Worm (Caenorhabditis elegans): ENCODE results near the gene F35E12.10.

DNA sequence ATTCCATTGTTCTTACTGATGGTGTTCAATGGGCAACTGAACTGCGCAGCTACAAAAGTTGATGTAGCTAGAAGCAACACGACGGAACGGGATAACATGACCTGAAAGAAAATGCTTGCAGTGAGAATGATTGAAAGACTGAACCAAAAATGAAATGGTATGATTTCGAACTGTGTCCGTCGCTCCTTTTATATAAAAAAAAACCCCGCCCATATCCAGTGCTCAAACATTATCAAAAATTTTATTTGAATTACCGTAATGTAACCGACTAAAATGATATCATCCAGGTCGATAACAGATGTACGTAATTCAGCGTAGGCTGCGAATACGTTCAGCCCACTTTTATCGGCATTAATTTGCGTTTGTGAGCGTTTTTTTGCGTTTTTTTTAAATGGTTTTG lies 10.2 kb downstream of the F35E12.10 start, which contains the start of gene irg-5:
- no peak for TF ChIP-seq madf-5 (GFP tag; IDR thresholded peaks at IDR 0.05)
- no peak for TF ChIP-seq nhr-237 (tag; optimal IDR thresholded peaks at IDR 0.05)
- TF ChIP-seq mep-1 (tag; optimal IDR thresholded peaks at IDR 0.05), result no peak
- TF ChIP-seq cey-2 (tag; optimal IDR thresholded peaks at IDR 0.05; ENCODE audit: borderline replicate concordance, insufficient read depth), result no peak
- TF ChIP-seq Y75B8A.6 (GFP tag; IDR thresholded peaks at IDR 0.05), result no peak
- TF ChIP-seq fkh-10 (GFP tag; optimal IDR thresholded peaks at IDR 0.05), result no peak
- no peak for TF ChIP-seq unc-39 (tag; optimal IDR thresholded peaks at IDR 0.05)
- TF ChIP-seq nhr-25 (tag; optimal IDR thresholded peaks at IDR 0.05; ENCODE audit: borderline replicate concordance, insufficient read depth), result no peak
- no peak for TF ChIP-seq lin-38 (GFP tag; IDR thresholded peaks at IDR 0.05)
- peak in 1 of 2 experiments; percentile 50 for TF ChIP-seq unc-62 (GFP tag; optimal IDR thresholded peaks at IDR 0.05 in 1 of 2)
- TF ChIP-seq unc-62 (tag; optimal IDR thresholded peaks at IDR 0.05), result no peak
- no peak for TF ChIP-seq ztf-11 (tag; optimal IDR thresholded peaks at IDR 0.05)

Data from whole organism, L4 larva.